Worm (Caenorhabditis elegans) whole organism, L2 larva: ENCODE results near the gene zim-3.

ENCODE experiments used
- C34F6.9 ChIP-seq: fragments of 150-350 bp; optimal IDR thresholded peaks from 2 replicates; lab custom pipeline; 2014; ENCODE audit warnings: missing biosample characterization, missing genetic modification characterization
- blmp-1 ChIP-seq: sonication (generic microtip); optimal IDR thresholded peaks from 2 replicates; lab custom pipeline; 2017; ENCODE audit warnings: missing genetic modification characterization, mild to moderate bottlenecking, missing compliant biosample characterization, antibody characterized with exemption, moderate library complexity; ENCODE audit not compliant: insufficient read depth
- ceh-16 ChIP-seq: fragments of 150-350 bp; optimal IDR thresholded peaks from 2 replicates; lab custom pipeline; 2014; ENCODE audit warnings: missing biosample characterization, missing genetic modification characterization
- nhr-23 ChIP-seq: fragments of 150-350 bp; optimal IDR thresholded peaks from 2 replicates; lab custom pipeline; 2014; ENCODE audit warnings: missing biosample characterization, missing genetic modification reagents, missing genetic modification characterization
- sma-3 ChIP-seq: sonication (generic microtip); optimal IDR thresholded peaks from 2 replicates; lab custom pipeline; 2016; ENCODE audit warnings: missing genetic modification reagents, missing genetic modification characterization, missing compliant biosample characterization
- ztf-1 ChIP-seq: fragments of 200-800 bp; sonication (Bioruptor generic); conservative IDR thresholded peaks from 2 replicates; pipeline ENCODE4 v1.3.6; 2022; ENCODE audit warnings: missing genetic modification characterization, missing compliant biosample characterization

DNA sequence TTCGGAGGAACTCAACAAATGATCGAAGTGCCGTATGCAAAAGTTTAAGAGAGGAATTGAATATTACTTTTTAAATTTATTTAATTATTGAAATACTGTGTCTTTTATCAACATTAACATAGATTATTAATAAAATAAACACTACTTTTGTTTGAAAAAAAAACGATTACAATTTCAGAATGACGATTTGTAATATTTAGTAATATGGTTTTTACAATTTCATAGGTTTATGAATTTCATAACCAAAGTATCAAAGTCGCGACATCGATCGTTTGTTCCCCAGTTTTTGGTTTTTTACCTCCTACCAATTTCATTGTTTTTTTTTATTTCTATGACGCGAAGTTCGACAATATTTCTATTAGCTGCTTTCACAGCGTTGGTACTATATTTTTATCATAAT, 41.5 kb downstream of the zim-3 start, which contains the start of gene R09H10.1:
- TF ChIP-seq C34F6.9 (tag; lab: Kevin White, UChicago) (no peak), ceh-16 (tag; lab: Kevin White, UChicago) (no peak), blmp-1 (no peak), nhr-23 (no peak), ztf-1 (GFP tag; lab: Robert Waterston, UW) (no peak), sma-3 (GFP tag; lab: Kevin White, UChicago) (no peak)
